Fruit fly (Drosophila melanogaster) whole organism, embryonic: ENCODE data around the gene r-l.

Experiments used
- ATbp ChIP-seq: fragments of 200-800 bp; sonication (Bioruptor generic); optimal IDR thresholded peaks from 2 replicates; lab custom pipeline; 2017; ENCODE audit warnings: missing biosample characterization, mild to moderate bottlenecking, missing genetic modification characterization, missing genetic modification reagents
- C15 ChIP-seq: fragments of 200-800 bp; sonication (Bioruptor generic); IDR thresholded peaks from 3 replicates; pipeline ENCODE4 v1.3.6; 2022; ENCODE audit warnings: missing biosample characterization, missing genetic modification characterization
- CG10147 ChIP-seq: fragments of 200-800 bp; sonication (Bioruptor generic); optimal IDR thresholded peaks from 2 replicates; lab custom pipeline; 2019; ENCODE audit warnings: missing biosample characterization, mild to moderate bottlenecking, missing genetic modification characterization, moderate library complexity
- CG10462 ChIP-seq: fragments of 200-800 bp; sonication (Bioruptor generic); optimal IDR thresholded peaks from 2 replicates; lab custom pipeline; 2016; ENCODE audit warnings: missing biosample characterization, missing genetic modification characterization
- CG10654 ChIP-seq: fragments of 200-800 bp; sonication (Bioruptor generic); optimal IDR thresholded peaks from 2 replicates; lab custom pipeline; 2016; ENCODE audit warnings: missing biosample characterization, missing genetic modification characterization
- CG12104 ChIP-seq: fragments of 200-800 bp; sonication (Bioruptor generic); optimal IDR thresholded peaks from 3 replicates; lab custom pipeline; 2016; ENCODE audit warnings: missing biosample characterization, missing genetic modification characterization
- CG12391 ChIP-seq: fragments of 200-800 bp; sonication (Bioruptor generic); optimal IDR thresholded peaks from 3 replicates; lab custom pipeline; 2018; ENCODE audit warnings: missing biosample characterization, mild to moderate bottlenecking, missing genetic modification characterization, moderate library complexity
- CG12744 ChIP-seq: fragments of 200-800 bp; sonication (Bioruptor generic); optimal IDR thresholded peaks from 2 replicates; lab custom pipeline; 2016; ENCODE audit warnings: missing biosample characterization, missing genetic modification characterization
- CG13123 ChIP-seq: fragments of 200-800 bp; sonication (Bioruptor generic); optimal IDR thresholded peaks from 2 replicates; lab custom pipeline; 2016; ENCODE audit warnings: missing biosample characterization, missing genetic modification characterization
- CG17359 ChIP-seq: fragments of 200-800 bp; sonication (Bioruptor generic); optimal IDR thresholded peaks from 3 replicates; lab custom pipeline; 2018; ENCODE audit warnings: missing biosample characterization, mild to moderate bottlenecking, missing genetic modification characterization, moderate library complexity
- CG18764 ChIP-seq: fragments of 200-800 bp; sonication (Bioruptor generic); optimal IDR thresholded peaks from 3 replicates; lab custom pipeline; 2016; ENCODE audit warnings: missing biosample characterization, missing genetic modification characterization
- CG3065 ChIP-seq: fragments of 200-800 bp; sonication (Bioruptor generic); optimal IDR thresholded peaks from 2 replicates; lab custom pipeline; 2016; ENCODE audit warnings: missing biosample characterization, missing genetic modification characterization
- CG31388 ChIP-seq: fragments of 200-800 bp; sonication (Bioruptor generic); optimal IDR thresholded peaks from 2 replicates; lab custom pipeline; 2016; ENCODE audit warnings: missing biosample characterization, missing genetic modification characterization
- CG32772 ChIP-seq: fragments of 200-800 bp; sonication (Bioruptor generic); IDR thresholded peaks from 2 replicates; pipeline ENCODE4 v1.3.6; 2022; ENCODE audit warnings: missing biosample characterization, missing genetic modification characterization
- CG3726 ChIP-seq: fragments of 200-800 bp; sonication (Bioruptor generic); IDR thresholded peaks from 3 replicates; pipeline ENCODE4, ENCODE4 v1.3.6; 2022; ENCODE audit warnings: missing biosample characterization, missing genetic modification characterization
- CG7928 ChIP-seq: fragments of 200-800 bp; sonication (Bioruptor generic); optimal IDR thresholded peaks from 2 replicates; lab custom pipeline; 2017; ENCODE audit warnings: missing biosample characterization, mild to moderate bottlenecking, missing genetic modification characterization
- CG9609 ChIP-seq: fragments of 200-800 bp; sonication (Bioruptor generic); optimal IDR thresholded peaks from 3 replicates; lab custom pipeline; 2016; ENCODE audit warnings: missing biosample characterization, missing genetic modification characterization
- Dbx ChIP-seq: fragments of 200-800 bp; sonication (Bioruptor generic); IDR thresholded peaks from 3 replicates; pipeline ENCODE4 v1.3.6; 2022; ENCODE audit warnings: missing biosample characterization, missing genetic modification characterization
- Dp ChIP-seq: fragments of 200-800 bp; sonication (Bioruptor generic); optimal IDR thresholded peaks from 2 replicates; lab custom pipeline; 2018; ENCODE audit warnings: missing biosample characterization, mild to moderate bottlenecking, missing genetic modification characterization, moderate library complexity
- E2f1 ChIP-seq: fragments of 200-800 bp; sonication (Bioruptor generic); IDR thresholded peaks from 2 replicates; pipeline ENCODE4 v1.3.6; 2022; ENCODE audit warnings: missing biosample characterization, missing genetic modification characterization
- Fer1 ChIP-seq: fragments of 200-800 bp; sonication (Bioruptor generic); optimal IDR thresholded peaks from 2 replicates; lab custom pipeline; 2017; ENCODE audit warnings: missing biosample characterization, mild to moderate bottlenecking, missing genetic modification characterization
- Fer3 ChIP-seq: fragments of 200-800 bp; sonication (Bioruptor generic); optimal IDR thresholded peaks from 2 replicates; lab custom pipeline; 2018; ENCODE audit warnings: missing biosample characterization, mild to moderate bottlenecking, missing genetic modification characterization, moderate library complexity
- Gsc ChIP-seq: fragments of 200-800 bp; sonication (Bioruptor generic); IDR thresholded peaks from 2 replicates; pipeline ENCODE4 v1.3.6; 2022; ENCODE audit warnings: missing biosample characterization, missing genetic modification characterization
- H15 ChIP-seq: fragments of 200-800 bp; sonication (Bioruptor generic); IDR thresholded peaks from 3 replicates; pipeline ENCODE4 v1.3.6; 2022; ENCODE audit warnings: missing biosample characterization, missing genetic modification characterization
- HLH54F ChIP-seq: fragments of 200-800 bp; sonication (Bioruptor generic); optimal IDR thresholded peaks from 3 replicates; lab custom pipeline; 2016; ENCODE audit warnings: missing biosample characterization, missing genetic modification characterization
- Hr78 ChIP-seq, 2 experiments: fragments of 200-800 bp in 1 of 2; fragments of >200 bp in 1 of 2; sonication (Bioruptor generic) in 1 of 2; optimal IDR thresholded peaks; 2 replicates each; lab custom pipeline; 2017 to 2019; ENCODE audit warnings: missing biosample characterization in 2 of 2, missing genetic modification characterization in 2 of 2, mild to moderate bottlenecking in 1 of 2, moderate library complexity in 1 of 2
- Hsf ChIP-seq: fragments of 200-800 bp; sonication (Bioruptor generic); optimal IDR thresholded peaks from 3 replicates; lab custom pipeline; 2016; ENCODE audit warnings: missing biosample characterization, missing genetic modification characterization
- Opbp ChIP-seq: fragments of 200-800 bp; sonication (Bioruptor generic); IDR thresholded peaks from 3 replicates; pipeline ENCODE4 v1.3.6; 2022; ENCODE audit warnings: missing biosample characterization, missing genetic modification characterization; ENCODE audit not compliant: partially characterized antibody
- PHDP ChIP-seq: fragments of 200-800 bp; sonication (Bioruptor generic); optimal IDR thresholded peaks from 3 replicates; lab custom pipeline; 2018; ENCODE audit warnings: missing biosample characterization, mild to moderate bottlenecking, missing genetic modification characterization, moderate library complexity
- Ptx1 ChIP-seq: fragments of 200-800 bp; sonication (Bioruptor generic); IDR thresholded peaks from 2 replicates; pipeline ENCODE4 v1.3.6; 2022; ENCODE audit warnings: missing biosample characterization, missing genetic modification characterization
- Scr ChIP-seq: fragments of 200-800 bp; sonication (Bioruptor generic); IDR thresholded peaks from 2 replicates; pipeline ENCODE4 v1.3.6; 2022; ENCODE audit warnings: missing biosample characterization, missing genetic modification characterization; ENCODE audit not compliant: partially characterized antibody
- Side ChIP-seq: fragments of 200-800 bp; sonication (Bioruptor generic); optimal IDR thresholded peaks from 2 replicates; lab custom pipeline; 2016; ENCODE audit warnings: missing biosample characterization, missing genetic modification characterization
- Tbp ChIP-seq: fragments of >200 bp; optimal IDR thresholded peaks from 2 replicates; lab custom pipeline; 2018; ENCODE audit warnings: missing biosample characterization, missing genetic modification characterization
- Usf ChIP-seq: fragments of 200-800 bp; sonication (Bioruptor generic); optimal IDR thresholded peaks from 2 replicates; lab custom pipeline; 2017; ENCODE audit warnings: missing genotype, missing biosample characterization, missing genetic modification characterization
- ara ChIP-seq: fragments of 200-800 bp; sonication (Bioruptor generic); IDR thresholded peaks from 2 replicates; pipeline ENCODE4 v1.3.6; 2022; ENCODE audit warnings: missing biosample characterization, missing genetic modification characterization
- dmrt11E ChIP-seq: fragments of 200-800 bp; sonication (Bioruptor generic); optimal IDR thresholded peaks from 3 replicates; lab custom pipeline; 2018; ENCODE audit warnings: missing biosample characterization, mild to moderate bottlenecking, missing genetic modification characterization, moderate library complexity
- fd96Cb ChIP-seq: fragments of 200-800 bp; sonication (Bioruptor generic); optimal IDR thresholded peaks from 2 replicates; lab custom pipeline; 2018; ENCODE audit warnings: missing biosample characterization, mild to moderate bottlenecking, missing genetic modification characterization, moderate library complexity
- gt ChIP-seq: fragments of 200-800 bp; sonication (Bioruptor generic); IDR thresholded peaks from 2 replicates; pipeline ENCODE4 v1.3.6; 2022; ENCODE audit warnings: missing biosample characterization, missing genetic modification characterization
- hkb ChIP-seq, 2 experiments: fragments of 200-800 bp in 1 of 2; fragments of >200 bp in 1 of 2; sonication (Bioruptor generic) in 1 of 2; IDR thresholded peaks in 1 of 2; optimal IDR thresholded peaks in 1 of 2; 2 replicates each; pipeline versions ENCODE4 v1.3.6 to Lab custom; 2017 to 2022; ENCODE audit warnings: missing biosample characterization in 1 of 2, missing genetic modification characterization in 1 of 2
- ind ChIP-seq: fragments of 200-800 bp; sonication (Bioruptor generic); optimal IDR thresholded peaks from 3 replicates; lab custom pipeline; 2016; ENCODE audit warnings: missing biosample characterization, missing genetic modification characterization
- mam ChIP-seq: fragments of 200-800 bp; sonication (Bioruptor generic); optimal IDR thresholded peaks from 3 replicates; lab custom pipeline; 2016; ENCODE audit warnings: missing biosample characterization, missing genetic modification characterization
- nmo ChIP-seq: fragments of 200-800 bp; sonication (Bioruptor generic); optimal IDR thresholded peaks from 2 replicates; lab custom pipeline; 2018; ENCODE audit warnings: missing biosample characterization, mild to moderate bottlenecking, missing genetic modification characterization, moderate library complexity
- otp ChIP-seq: fragments of 200-800 bp; sonication (Bioruptor generic); IDR thresholded peaks from 3 replicates; pipeline ENCODE4, ENCODE4 v1.3.6; 2022; ENCODE audit warnings: missing biosample characterization, missing genetic modification characterization
- pfk ChIP-seq: fragments of 200-800 bp; sonication (Bioruptor generic); optimal IDR thresholded peaks from 2 replicates; lab custom pipeline; 2018; ENCODE audit warnings: missing biosample characterization, mild to moderate bottlenecking, missing genetic modification characterization, moderate library complexity
- run ChIP-seq: fragments of 200-800 bp; sonication (Bioruptor generic); optimal IDR thresholded peaks from 3 replicates; lab custom pipeline; 2018; ENCODE audit warnings: missing biosample characterization, mild to moderate bottlenecking, missing genetic modification characterization
- scrt ChIP-seq: fragments of 200-800 bp; sonication (Bioruptor generic); optimal IDR thresholded peaks from 2 replicates; lab custom pipeline; 2018; ENCODE audit warnings: missing biosample characterization, mild to moderate bottlenecking, missing genetic modification characterization, moderate library complexity
- sens ChIP-seq: fragments of 200-800 bp; sonication (Bioruptor generic); peaks from one replicate; lab custom pipeline; 2016; ENCODE audit warnings: missing biosample characterization, missing genetic modification characterization
- sima ChIP-seq: fragments of 200-800 bp; sonication (Bioruptor generic); optimal IDR thresholded peaks from 2 replicates; lab custom pipeline; 2016; ENCODE audit warnings: missing biosample characterization, missing genetic modification characterization
- sr ChIP-seq: fragments of 200-800 bp; sonication (Bioruptor generic); IDR thresholded peaks from 3 replicates; pipeline ENCODE4 v1.3.6; 2022; ENCODE audit warnings: missing biosample characterization, missing genetic modification characterization

The r-l gene

DNA sequence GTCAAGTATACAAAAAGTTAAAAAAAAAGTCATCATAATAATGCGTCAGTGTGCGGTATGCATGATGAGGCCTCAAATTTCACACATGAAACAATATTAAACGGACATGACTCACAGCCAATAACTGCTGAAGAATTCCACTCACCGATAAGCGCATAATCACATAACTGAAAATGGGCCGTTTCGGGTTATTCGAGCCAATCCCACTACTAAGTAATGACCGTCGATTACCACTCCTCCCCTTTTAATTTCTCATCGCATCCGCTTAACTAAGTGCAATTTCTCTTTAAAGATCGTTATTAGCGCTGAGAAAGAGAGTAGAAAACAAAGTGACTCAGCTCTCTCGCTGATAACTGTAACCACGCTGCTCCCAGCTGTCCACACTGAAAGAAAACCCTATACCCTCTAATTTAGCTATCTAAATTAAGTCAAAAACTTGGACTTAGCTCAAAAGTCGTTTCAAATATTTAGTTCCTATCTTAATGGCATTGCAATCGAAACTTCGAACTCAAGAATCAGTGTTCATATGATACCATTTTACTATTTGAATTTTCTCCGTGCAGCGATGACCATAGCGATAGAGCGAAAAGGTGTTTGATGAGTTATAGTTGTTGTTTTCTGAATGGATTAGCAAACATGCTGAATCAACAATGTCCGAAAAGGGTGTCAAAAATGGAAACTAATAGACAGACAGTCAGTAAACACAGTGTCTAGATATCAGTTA lies 39.8 kb upstream of the r-l start (continued):
- TF ChIP-seq fd96Cb (tag; lab: Kevin White, UChicago) (peak; percentile 55), CG32772 (GFP tag; lab: Robert Waterston, UW) (peak; percentile 82), Usf (GFP tag; lab: Kevin White, UChicago) (peak; percentile 44), gt (GFP tag; lab: Robert Waterston, UW) (peak; percentile 44; the same call in 1 of the 2 replicates), sens (peak; percentile 98), CG3065 (peak; percentile 78), mam (GFP tag; lab: Kevin White, UChicago) (peak; percentile 87), CG31388 (GFP tag; lab: Kevin White, UChicago) (peak; percentile 22), Ptx1 (GFP tag; lab: Robert Waterston, UW) (peak; percentile 86), Tbp (GFP tag; lab: Kevin White, UChicago) (no peak), scrt (GFP tag; lab: Kevin White, UChicago) (peak; percentile 84), Opbp (GFP tag; lab: Robert Waterston, UW) (no peak), Fer3 (tag; lab: Kevin White, UChicago) (peak; percentile 90), Scr (GFP tag; lab: Robert Waterston, UW) (no peak), ind (peak; percentile 50), CG17359 (tag; lab: Kevin White, UChicago) (peak; percentile 89), pfk (GFP tag; lab: Kevin White, UChicago) (peak; percentile 44), CG10462 (GFP tag; lab: Kevin White, UChicago) (peak; percentile 74), ara (GFP tag; lab: Robert Waterston, UW) (peak; percentile 85), sima (GFP tag; lab: Kevin White, UChicago) (peak; percentile 82), Dbx (GFP tag; lab: Robert Waterston, UW) (peak; percentile 66), C15 (GFP tag; lab: Robert Waterston, UW) (0 out of 3 replicates have a peak, but pooled peaks have one; percentile 50), nmo (GFP tag; lab: Kevin White, UChicago) (peak; percentile 87), HLH54F (GFP tag; lab: Kevin White, UChicago) (peak; percentile 88), E2f1 (GFP tag; lab: Robert Waterston, UW) (peak; percentile 76), H15 (GFP tag; lab: Robert Waterston, UW) (peak; percentile 84), CG12104 (GFP tag; lab: Kevin White, UChicago) (peak; percentile 60), hkb (optimal IDR thresholded peaks at IDR 0.05; lab: Kevin White, UChicago) (no peak), hkb (GFP tag; IDR thresholded peaks at IDR 0.05; lab: Robert Waterston, UW) (peak; percentile 94), dmrt11E (tag; lab: Kevin White, UChicago) (peak; percentile 74), Side (GFP tag; lab: Kevin White, UChicago) (peak; percentile 87), CG10147 (GFP tag; lab: Kevin White, UChicago) (peak; percentile 51), Fer1 (GFP tag; lab: Kevin White, UChicago) (peak; percentile 91), Dp (GFP tag; lab: Kevin White, UChicago) (no peak), CG10654 (GFP tag; lab: Kevin White, UChicago) (peak; percentile 59), CG12391 (tag; lab: Kevin White, UChicago) (peak; percentile 91), run (peak; percentile 81), ATbp (GFP tag; lab: Kevin White, UChicago) (peak; percentile 94), CG18764 (GFP tag; lab: Kevin White, UChicago) (peak; percentile 73), CG13123 (peak; percentile 80), CG3726 (GFP tag; lab: Robert Waterston, UW) (peak; percentile 74; the same call in 1 of the 3 replicates), otp (GFP tag; lab: Robert Waterston, UW) (peak; percentile 87), Hsf (peak; percentile 91), CG12744 (GFP tag; lab: Kevin White, UChicago) (peak; percentile 92), CG7928 (GFP tag; lab: Kevin White, UChicago) (peak; percentile 35), CG9609 (GFP tag; lab: Kevin White, UChicago) (peak; percentile 87), PHDP (peak; percentile 93), sr (GFP tag; lab: Robert Waterston, UW) (peak; percentile 76; the same call in 2 of the 3 replicates), Hr78 (GFP tag; optimal IDR thresholded peaks at IDR 0.05; lab: Kevin White, UChicago) (peak in 1 of 2 experiments; percentile 57), Gsc (GFP tag; lab: Robert Waterston, UW) (0 out of 2 replicates have a peak, but pooled peaks have one; percentile 24)
